Fruit fly (Drosophila melanogaster): Measurements from ENCODE around the gene MFS3.
A peak's percentile ranks its signal among the peaks of the same experiment; 100 is the strongest.

The MFS3 gene

dm6 chr2L:1150554-1150953, 7.6 kb downstream of the MFS3 start, which contains the start of the genes Tfb4 and Vps29 (continued):
- peak; percentile 58 for TF ChIP-seq CG15514 (GFP tag; optimal IDR thresholded peaks at IDR 0.05)
- 0 out of 2 replicates have a peak, but pooled peaks have one; percentile 15 for TF ChIP-seq cas (GFP tag; IDR thresholded peaks at IDR 0.05)
- TF ChIP-seq CG1024 (GFP tag; IDR thresholded peaks at IDR 0.05): 0 out of 2 replicates have a peak, but pooled peaks have one; percentile 32
- no peak for TF ChIP-seq br (optimal IDR thresholded peaks at IDR 0.05)
- peak; percentile 11 for TF ChIP-seq dmrt11E (tag; optimal IDR thresholded peaks at IDR 0.05)
- TF ChIP-seq fd102C (GFP tag; optimal IDR thresholded peaks at IDR 0.05): no peak
- no peak for TF ChIP-seq esg (GFP tag; conservative IDR thresholded peaks at IDR 0.05)
- no peak for TF ChIP-seq jing (GFP tag; optimal IDR thresholded peaks at IDR 0.05)
- no peak for TF ChIP-seq Stat92E (GFP tag; optimal IDR thresholded peaks at IDR 0.05)
- TF ChIP-seq CG31365 (tag; optimal IDR thresholded peaks at IDR 0.05): no peak
- no peak for TF ChIP-seq CG12071 (GFP tag; optimal IDR thresholded peaks at IDR 0.05)
- TF ChIP-seq CG32772 (GFP tag; IDR thresholded peaks at IDR 0.05): peak; percentile 12; the same call in 1 of the 2 replicates
- no peak for TF ChIP-seq CG17385 (GFP tag; optimal IDR thresholded peaks at IDR 0.05)
- TF ChIP-seq Sry-δ (GFP tag; optimal IDR thresholded peaks at IDR 0.05): peak; percentile 94
- no peak for TF ChIP-seq CG2875 (GFP tag; optimal IDR thresholded peaks at IDR 0.05)
- TF ChIP-seq CG9437 (GFP tag; optimal IDR thresholded peaks at IDR 0.05): no peak
- TF ChIP-seq chm (GFP tag; IDR thresholded peaks at IDR 0.05): peak; percentile 30; the same call in 1 of the 2 replicates
- peak; percentile 69 for TF ChIP-seq slbo (GFP tag; IDR thresholded peaks at IDR 0.05)
- no peak for TF ChIP-seq CG7357 (GFP tag; IDR thresholded peaks at IDR 0.05)
- TF ChIP-seq NC2β (GFP tag; optimal IDR thresholded peaks at IDR 0.05): peak; percentile 12
- peak; percentile 95 for TF ChIP-seq CG13287 (GFP tag; IDR thresholded peaks at IDR 0.05; ENCODE audit: partially characterized antibody)
- peak; percentile 71; the same call in 2 of the 3 replicates for TF ChIP-seq CG11456 (GFP tag; IDR thresholded peaks at IDR 0.05)
- TF ChIP-seq YL-1 (GFP tag; optimal IDR thresholded peaks at IDR 0.05): peak; percentile 2
- no peak for TF ChIP-seq pb (GFP tag; optimal IDR thresholded peaks at IDR 0.05)
- TF ChIP-seq emc (GFP tag; optimal IDR thresholded peaks at IDR 0.05): no peak
- no peak for TF ChIP-seq CG3281 (GFP tag; optimal IDR thresholded peaks at IDR 0.05)
- peak; percentile 58 for TF ChIP-seq CG32532 (GFP tag; IDR thresholded peaks at IDR 0.05)
- no peak for TF ChIP-seq croc (GFP tag; conservative IDR thresholded peaks at IDR 0.05)
- peak; percentile 44 for TF ChIP-seq CG7987 (GFP tag; optimal IDR thresholded peaks at IDR 0.05)
- peak; percentile 84 for TF ChIP-seq Dll (GFP tag; IDR thresholded peaks at IDR 0.05; ENCODE audit: partially characterized antibody)
- TF ChIP-seq prd (optimal IDR thresholded peaks at IDR 0.05): no peak
- peak; percentile 31; the same call in 1 of the 3 replicates for TF ChIP-seq prd (GFP tag; IDR thresholded peaks at IDR 0.05)
- peak; percentile 12 for TF ChIP-seq CG16863 (GFP tag; optimal IDR thresholded peaks at IDR 0.05)
- TF ChIP-seq CG4707 (GFP tag; optimal IDR thresholded peaks at IDR 0.05): no peak
- TF ChIP-seq Doc2 (GFP tag; IDR thresholded peaks at IDR 0.05): no peak
- TF ChIP-seq CG17829 (tag; optimal IDR thresholded peaks at IDR 0.05): peak; percentile 60
- TF ChIP-seq fu2 (GFP tag; optimal IDR thresholded peaks at IDR 0.05): peak; percentile 49
- peak; percentile 48 for TF ChIP-seq phol (tag; optimal IDR thresholded peaks at IDR 0.05)
- TF ChIP-seq dmrt99B (tag; optimal IDR thresholded peaks at IDR 0.05): no peak
- no peak for TF ChIP-seq Rx (GFP tag; IDR thresholded peaks at IDR 0.05)
- TF ChIP-seq gsb-n (tag; optimal IDR thresholded peaks at IDR 0.05): no peak
- no peak for TF ChIP-seq tio (GFP tag; optimal IDR thresholded peaks at IDR 0.05)
- TF ChIP-seq Sry-β (GFP tag; optimal IDR thresholded peaks at IDR 0.05): no peak
- peak; percentile 43 for TF ChIP-seq CG12391 (tag; optimal IDR thresholded peaks at IDR 0.05)
- peak; percentile 74 for TF ChIP-seq CG4617 (GFP tag; optimal IDR thresholded peaks at IDR 0.05; ENCODE audit: borderline replicate concordance)
- peak; percentile 90 for TF ChIP-seq CG16813 (GFP tag; IDR thresholded peaks at IDR 0.05; ENCODE audit: partially characterized antibody)
- TF ChIP-seq Gug (GFP tag; IDR thresholded peaks at IDR 0.05): peak; percentile 60; the same call in 1 of the 4 replicates
- TF ChIP-seq ken (GFP tag; IDR thresholded peaks at IDR 0.05): peak; percentile 61; the same call in 2 of the 3 replicates
- peak; percentile 73 for TF ChIP-seq mam (GFP tag; optimal IDR thresholded peaks at IDR 0.05)
- TF ChIP-seq CG30403 (GFP tag; optimal IDR thresholded peaks at IDR 0.05): peak; percentile 51
- no peak for TF ChIP-seq CG8089 (GFP tag; optimal IDR thresholded peaks at IDR 0.05)
